Worm (Caenorhabditis elegans): ENCODE data around the gene nhr-40.
A peak's percentile ranks its signal among the peaks of the same experiment; 100 is the strongest.

Gene nhr-40

ce11 chrX:2613077-2613476, 19.3 kb downstream of the nhr-40 start (continued):
- TF ChIP-seq unc-62 (GFP tag; optimal IDR thresholded peaks at IDR 0.05) (no peak), efl-3 (GFP tag; optimal IDR thresholded peaks at IDR 0.05) (no peak), vab-15 (tag; optimal IDR thresholded peaks at IDR 0.05) (no peak), lin-35 (GFP tag; optimal IDR thresholded peaks at IDR 0.05) (peak; percentile 30 to 70), mab-9 (GFP tag; IDR thresholded peaks at IDR 0.05) (no peak), isw-1 (GFP tag; IDR thresholded peaks at IDR 0.05) (no peak), mdl-1 (tag; optimal IDR thresholded peaks at IDR 0.05) (peak in 1 of 2 experiments; percentile 67), fkh-4 (tag; optimal IDR thresholded peaks at IDR 0.05; ENCODE audit: borderline replicate concordance) (no peak), nhr-237 (tag; optimal IDR thresholded peaks at IDR 0.05) (no peak), mef-2 (tag; optimal IDR thresholded peaks at IDR 0.05) (no peak), grh-1 (GFP tag; IDR thresholded peaks at IDR 0.05) (0 out of 2 replicates have a peak, but pooled peaks have one; percentile 31), Y116A8C.19 (tag; optimal IDR thresholded peaks at IDR 0.05; ENCODE audit: borderline replicate concordance) (no peak), ceh-88 (GFP tag; IDR thresholded peaks at IDR 0.05) (peak; percentile 56; the same call in 1 of the 2 replicates), nhr-77 (tag; optimal IDR thresholded peaks at IDR 0.05) (peak; percentile 38), sup-37 (GFP tag; optimal IDR thresholded peaks at IDR 0.05) (no peak), elt-2 (tag; optimal IDR thresholded peaks at IDR 0.05) (peak; percentile 32), nhr-28 (tag; optimal IDR thresholded peaks at IDR 0.05) (no peak), ets-5 (GFP tag; IDR thresholded peaks at IDR 0.05) (no peak), egl-27 (tag; optimal IDR thresholded peaks at IDR 0.05) (no peak), ceh-63 (GFP tag; optimal IDR thresholded peaks at IDR 0.05) (no peak), elt-3 (tag; optimal IDR thresholded peaks at IDR 0.05) (peak in 2 of 6 experiments; percentile 0 to 15), tbx-2 (tag; optimal IDR thresholded peaks at IDR 0.05) (peak; percentile 67), dpl-1 (GFP tag; optimal IDR thresholded peaks at IDR 0.05) (peak in 1 of 3 experiments; percentile 22), unc-98 (GFP tag; IDR thresholded peaks at IDR 0.05) (no peak), unc-130 (tag; optimal IDR thresholded peaks at IDR 0.05) (peak; percentile 84), lir-3 (tag; optimal IDR thresholded peaks at IDR 0.05; ENCODE audit: poor library complexity) (peak; percentile 49), unc-86 (tag; optimal IDR thresholded peaks at IDR 0.05) (peak; percentile 9), fos-1 (tag; optimal IDR thresholded peaks at IDR 0.05) (peak; percentile 39), sptf-1 (tag; optimal IDR thresholded peaks at IDR 0.05) (no peak), C04F5.9 (tag; optimal IDR thresholded peaks at IDR 0.05) (no peak)

ce11 chrX:2614158-2614557, 20.4 kb downstream of the nhr-40 start:
- TF ChIP-seq nhr-47 (tag; optimal IDR thresholded peaks at IDR 0.05) (no peak), lin-14 (GFP tag; optimal IDR thresholded peaks at IDR 0.05) (peak; percentile 2)

DNA sequence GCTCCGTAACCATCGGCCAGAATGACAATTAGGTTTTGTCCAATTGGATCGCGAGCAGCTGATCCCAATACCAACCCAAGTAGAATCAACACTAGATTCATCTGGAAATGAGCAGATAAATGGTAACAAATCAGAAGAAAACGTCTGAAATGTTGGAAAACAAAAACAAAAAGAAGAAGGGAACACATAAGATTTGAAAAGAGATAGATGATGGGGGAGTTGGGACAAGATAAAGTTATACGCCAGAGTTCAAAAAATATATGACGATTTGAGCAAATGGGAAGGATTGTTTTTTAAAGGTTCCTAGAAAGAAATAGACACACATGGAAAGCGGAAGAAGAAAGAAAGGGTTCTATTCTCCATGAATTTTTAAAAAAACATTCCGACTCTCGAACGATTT, 21.8 kb downstream of the nhr-40 start, which contains the start of gene T03G6.3:
T03G6.3 (minus strand) TSS at position 101 of the 400 bp plus-strand sequence.
- TF ChIP-seq efl-1 (optimal IDR thresholded peaks at IDR 0.05) (no peak), efl-1 (GFP tag; optimal IDR thresholded peaks at IDR 0.05 in 1 of 2) (peak in 1 of 2 experiments; percentile 11), ceh-63 (GFP tag; optimal IDR thresholded peaks at IDR 0.05) (no peak)

DNA sequence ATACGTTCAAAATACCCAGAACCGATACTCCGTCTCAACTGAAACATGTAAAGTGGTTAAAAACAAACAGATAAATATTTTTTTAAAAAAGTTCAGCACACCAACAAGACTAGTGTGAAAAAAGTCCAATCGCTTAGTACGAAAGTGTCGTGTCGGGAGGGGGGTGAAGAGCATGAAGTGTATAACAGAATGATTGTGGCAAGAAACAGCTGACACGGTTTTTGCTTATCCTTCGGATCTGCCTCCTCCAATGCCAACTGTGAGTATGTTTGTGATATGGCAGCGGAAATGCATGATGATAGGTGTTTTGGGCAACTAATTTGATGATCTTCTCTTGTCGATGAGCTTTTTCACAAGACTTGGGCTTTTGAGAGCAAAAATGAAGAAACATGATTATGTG, 26.5 kb downstream of the nhr-40 start:
- no peak for TF ChIP-seq ceh-88 (GFP tag; IDR thresholded peaks at IDR 0.05)
- TF ChIP-seq elt-3 (tag; optimal IDR thresholded peaks at IDR 0.05), result no peak
- no peak for TF ChIP-seq mep-1 (tag; optimal IDR thresholded peaks at IDR 0.05)
- peak; percentile 59 for TF ChIP-seq lin-14 (GFP tag; optimal IDR thresholded peaks at IDR 0.05)
- TF ChIP-seq egl-27 (tag; optimal IDR thresholded peaks at IDR 0.05), result no peak
- TF ChIP-seq fkh-4 (tag; optimal IDR thresholded peaks at IDR 0.05; ENCODE audit: borderline replicate concordance), result no peak
- TF ChIP-seq sup-37 (GFP tag; optimal IDR thresholded peaks at IDR 0.05), result no peak
- TF ChIP-seq tbx-2 (tag; optimal IDR thresholded peaks at IDR 0.05), result no peak
- TF ChIP-seq nhr-71 (tag; optimal IDR thresholded peaks at IDR 0.05), result peak; percentile 13
- no peak for TF ChIP-seq hpl-2 (GFP tag; optimal IDR thresholded peaks at IDR 0.05)
- TF ChIP-seq nhr-47 (tag; optimal IDR thresholded peaks at IDR 0.05), result no peak
- peak; percentile 67 for TF ChIP-seq rnt-1 (tag; optimal IDR thresholded peaks at IDR 0.05)
- no peak for TF ChIP-seq nhr-77 (tag; optimal IDR thresholded peaks at IDR 0.05)
- TF ChIP-seq grh-1 (GFP tag; IDR thresholded peaks at IDR 0.05), result no peak
- no peak for TF ChIP-seq lin-15B (tag; optimal IDR thresholded peaks at IDR 0.05)
- TF ChIP-seq jun-1 (tag; optimal IDR thresholded peaks at IDR 0.05), result no peak
- TF ChIP-seq nhr-11 (tag; optimal IDR thresholded peaks at IDR 0.05), result no peak
- no peak for TF ChIP-seq irx-1 (tag; optimal IDR thresholded peaks at IDR 0.05)
- TF ChIP-seq blmp-1 (tag; optimal IDR thresholded peaks at IDR 0.05), result no peak
- no peak for TF ChIP-seq C16A3.4 (tag; optimal IDR thresholded peaks at IDR 0.05)
- TF ChIP-seq nhr-85 (tag), result no peak
- TF ChIP-seq aha-1 (tag; optimal IDR thresholded peaks at IDR 0.05), result no peak
- TF ChIP-seq lin-39 (tag; optimal IDR thresholded peaks at IDR 0.05), result no peak
- TF ChIP-seq dsc-1 (tag; optimal IDR thresholded peaks at IDR 0.05), result no peak
- no peak for TF ChIP-seq mef-2 (tag; optimal IDR thresholded peaks at IDR 0.05)

Measured in whole organism, L1 larva.